Fruit fly (Drosophila melanogaster) Kc167 (cell line): ENCODE results near the gene pzg.

Experiments
- Myc ChIP-seq: fragments of >200 bp; optimal IDR thresholded peaks from 2 replicates; lab custom pipeline; 2017; ENCODE audit warnings: missing external identifiers
- Sin3A ChIP-seq: fragments of >200 bp; optimal IDR thresholded peaks from 2 replicates; lab custom pipeline; 2018; ENCODE audit warnings: missing external identifiers
- h ChIP-seq: fragments of >200 bp; optimal IDR thresholded peaks from 3 replicates; lab custom pipeline; 2018; ENCODE audit warnings: missing external identifiers
- insv ChIP-seq: fragments of >200 bp; optimal IDR thresholded peaks from 3 replicates; lab custom pipeline; 2018; ENCODE audit warnings: missing external identifiers
- psq ChIP-seq: fragments of >200 bp; optimal IDR thresholded peaks from 2 replicates; lab custom pipeline; 2017; ENCODE audit warnings: missing external identifiers
- ttk ChIP-seq: sonication (Bioruptor generic); optimal IDR thresholded peaks from 2 replicates; lab custom pipeline; 2017; ENCODE audit warnings: missing external identifiers

The pzg gene

dm6 chr3L:21317416-21318259 lies 31.7 kb downstream of the pzg start, which contains the start of gene Pc:
Gene Pc, minus strand, starts transcription at chr3L:21318020.
- no peak for TF ChIP-seq Myc
- TF ChIP-seq Sin3A (lab: Kevin White, UChicago), result no peak
- TF ChIP-seq ttk (lab: Kevin White, UChicago), result no peak
- TF ChIP-seq h, result no peak
- no peak for TF ChIP-seq insv (lab: Kevin White, UChicago)
- TF ChIP-seq psq (lab: Kevin White, UChicago), result no peak

DNA sequence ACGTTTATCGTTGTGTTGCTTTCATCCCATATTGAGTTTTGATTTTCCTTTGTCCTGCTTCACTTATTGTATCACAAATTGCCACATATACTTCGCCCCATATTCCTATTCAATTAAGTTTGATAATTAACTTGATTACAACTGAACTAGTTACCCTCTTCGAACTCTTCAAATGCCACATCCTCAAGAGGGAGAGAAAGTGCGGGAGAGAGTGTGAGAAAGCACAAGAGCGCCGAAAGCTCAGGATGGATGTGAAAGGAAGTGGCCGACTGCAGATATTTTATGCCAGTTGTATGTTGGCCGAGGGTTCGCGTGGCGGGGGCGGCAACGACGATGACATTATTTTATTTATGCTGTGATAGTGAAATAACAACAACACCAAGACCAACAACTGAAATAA lies 32.6 kb downstream of the pzg start, which contains the start of gene Rab26:
Rab26 (plus strand) TSS at position 301 of the 400 bp plus-strand sequence.
- TF ChIP-seq Sin3A (lab: Kevin White, UChicago), result no peak
- TF ChIP-seq insv (lab: Kevin White, UChicago), result no peak
- TF ChIP-seq psq (lab: Kevin White, UChicago), result no peak
- no peak for TF ChIP-seq h
- TF ChIP-seq ttk (lab: Kevin White, UChicago), result no peak
- no peak for TF ChIP-seq Myc

- TF ChIP-seq insv (lab: Kevin White, UChicago) (no peak), Sin3A (lab: Kevin White, UChicago) (no peak), Myc (no peak), h (no peak), psq (lab: Kevin White, UChicago) (no peak), ttk (lab: Kevin White, UChicago) (no peak)
Observed at dm6 chr3L:21319313-21319907, 33.5 kb downstream of the pzg start.

dm6 chr3L:21319957-21320356 lies 34.1 kb downstream of the pzg start:
- TF ChIP-seq ttk (lab: Kevin White, UChicago) (no peak), h (no peak), Sin3A (lab: Kevin White, UChicago) (no peak), psq (lab: Kevin White, UChicago) (no peak), Myc (no peak), insv (lab: Kevin White, UChicago) (no peak)

DNA sequence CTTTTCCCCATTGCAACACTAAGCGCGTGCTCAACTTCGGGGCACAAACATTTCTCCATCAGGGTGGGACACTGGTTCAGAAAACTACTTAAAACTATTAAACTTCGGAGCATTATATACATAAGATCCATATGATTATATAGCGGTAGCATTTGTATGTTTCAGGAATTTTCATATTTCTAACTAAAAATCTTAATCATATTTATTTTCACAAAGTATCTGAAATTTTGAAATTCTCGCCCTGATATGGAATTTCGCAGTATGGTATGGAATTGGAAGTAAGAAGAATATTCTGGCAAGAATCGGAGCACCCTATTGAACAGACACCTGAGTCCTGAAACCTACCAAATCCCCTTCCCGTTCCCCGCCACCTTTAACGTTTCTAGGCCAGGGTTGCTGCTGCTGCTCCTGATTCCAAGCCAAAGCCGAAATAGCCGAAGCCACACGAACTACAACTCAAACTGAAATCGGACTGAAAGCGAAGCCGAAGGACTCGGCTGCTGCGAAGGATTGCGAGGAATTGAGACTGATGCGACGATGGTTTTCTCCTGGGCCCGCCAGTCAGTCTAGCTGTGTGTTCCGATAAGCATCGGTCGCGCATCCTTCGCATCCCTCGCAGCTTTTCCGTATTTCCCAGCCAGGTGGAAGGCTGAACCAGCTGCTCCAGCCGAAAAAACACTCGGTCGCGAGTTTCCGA lies 36.1 kb downstream of the pzg start:
- TF ChIP-seq ttk (lab: Kevin White, UChicago), result no peak
- TF ChIP-seq Myc, result no peak
- no peak for TF ChIP-seq psq (lab: Kevin White, UChicago)
- no peak for TF ChIP-seq Sin3A (lab: Kevin White, UChicago)
- no peak for TF ChIP-seq insv (lab: Kevin White, UChicago)
- no peak for TF ChIP-seq h

DNA sequence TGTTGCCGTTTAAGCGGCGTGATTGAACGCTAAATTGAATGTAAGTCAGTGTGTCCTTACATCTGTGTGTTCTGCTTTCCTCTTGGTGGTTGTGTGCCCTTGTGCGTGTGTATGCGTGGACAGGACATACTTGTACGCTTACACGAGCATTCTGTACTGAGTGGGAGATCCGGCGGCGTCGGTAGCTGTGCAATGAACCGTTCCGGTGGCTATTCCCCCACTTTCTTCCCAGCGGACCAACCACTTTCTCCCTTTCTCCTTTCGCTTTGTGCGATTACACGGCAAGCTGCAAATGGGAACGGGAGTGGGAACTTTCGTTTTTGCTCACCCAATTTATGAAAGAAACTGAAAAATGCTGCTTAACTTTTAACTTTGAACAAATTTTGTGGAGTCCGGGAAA lies 38.8 kb downstream of the pzg start:
- TF ChIP-seq ttk (lab: Kevin White, UChicago) (no peak), h (no peak), Myc (no peak), Sin3A (lab: Kevin White, UChicago) (no peak), insv (lab: Kevin White, UChicago) (no peak), psq (lab: Kevin White, UChicago) (no peak)

dm6 chr3L:21334999-21335631 lies 49.2 kb downstream of the pzg start, which contains the start of gene Tsr1:
Gene Tsr1, plus strand, starts transcription at chr3L:21335215.
- TF ChIP-seq ttk (lab: Kevin White, UChicago) (no peak), h (no peak), insv (lab: Kevin White, UChicago) (no peak), psq (lab: Kevin White, UChicago) (no peak), Myc (no peak), Sin3A (lab: Kevin White, UChicago) (no peak)
